Fruit fly (Drosophila melanogaster): ENCODE results near the gene CG8563.

DNA sequence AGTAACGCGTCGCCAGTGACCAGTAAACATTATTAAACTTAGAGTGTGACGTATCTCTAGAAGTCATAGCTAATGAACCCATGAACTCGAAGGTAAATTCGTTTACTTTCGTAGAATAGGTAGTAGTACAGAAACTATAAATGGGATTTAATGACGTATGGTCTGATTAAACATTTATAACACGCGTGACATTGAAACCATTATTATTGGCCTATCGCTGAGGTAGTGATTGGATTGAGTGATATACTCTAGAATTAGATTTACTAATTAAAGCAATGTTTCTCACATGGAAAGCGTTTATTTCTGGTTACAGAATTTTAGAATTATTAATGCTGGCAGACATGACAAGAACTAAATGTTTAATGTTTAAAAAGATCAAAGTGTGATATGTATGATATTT lies 13.7 kb upstream of the CG8563 start:
- TF ChIP-seq fd59A (GFP tag; optimal IDR thresholded peaks at IDR 0.05) (no peak), acj6 (GFP tag; optimal IDR thresholded peaks at IDR 0.05) (no peak), Gug (GFP tag; IDR thresholded peaks at IDR 0.05) (no peak), CG32006 (GFP tag; optimal IDR thresholded peaks at IDR 0.05) (no peak), ss (GFP tag; optimal IDR thresholded peaks at IDR 0.05) (no peak), Smox (GFP tag; optimal IDR thresholded peaks at IDR 0.05) (no peak), Sox102F (GFP tag; optimal IDR thresholded peaks at IDR 0.05) (no peak), CG8319 (GFP tag; optimal IDR thresholded peaks at IDR 0.05) (no peak)

Data from whole organism, prepupa.